Worm (Caenorhabditis elegans) whole organism, L1 larva: Measurements from ENCODE around the gene far-5.
A peak's percentile ranks its signal among the peaks of the same experiment; 100 is the strongest.

Source experiments
- C34B4.2 ChIP-seq: sonication (generic microtip); optimal IDR thresholded peaks from 2 replicates; lab custom pipeline; 2017; ENCODE audit warnings: mild to moderate bottlenecking, missing genetic modification characterization, missing compliant biosample characterization
- F16B12.6 ChIP-seq: fragments of 150-350 bp; optimal IDR thresholded peaks from 2 replicates; lab custom pipeline; 2014; ENCODE audit warnings: missing biosample characterization, missing genetic modification characterization
- ceh-82 ChIP-seq, 3 experiments: fragments of 150-350 bp in 1 of 3; sonication (generic microtip) in 2 of 3; optimal IDR thresholded peaks; 2 replicates each; lab custom pipeline; 2014 to 2017; ENCODE audit warnings: missing biosample characterization in 3 of 3, missing genetic modification characterization in 3 of 3
- ceh-88 ChIP-seq: fragments of 200-800 bp; sonication (Bioruptor generic); IDR thresholded peaks from 2 replicates; pipeline ENCODE4 v1.3.6; 2022; ENCODE audit warnings: missing genetic modification characterization, missing compliant biosample characterization
- ceh-90 ChIP-seq: sonication (generic microtip); optimal IDR thresholded peaks from 2 replicates; lab custom pipeline; 2016; ENCODE audit warnings: missing genetic modification characterization, missing compliant biosample characterization
- ces-1 ChIP-seq: fragments of 150-350 bp; optimal IDR thresholded peaks from 2 replicates; lab custom pipeline; 2014; ENCODE audit warnings: missing biosample characterization, missing genetic modification reagents, missing genetic modification characterization
- efl-3 ChIP-seq: fragments of 200-800 bp; sonication (Bioruptor generic); optimal IDR thresholded peaks from 2 replicates; lab custom pipeline; 2018; ENCODE audit warnings: mild to moderate bottlenecking, missing genetic modification characterization, missing compliant biosample characterization
- egl-13 ChIP-seq: sonication (generic microtip); optimal IDR thresholded peaks from 2 replicates; lab custom pipeline; 2016; ENCODE audit warnings: missing genotype, missing genetic modification reagents, missing genetic modification characterization, missing compliant biosample characterization
- egl-27 ChIP-seq, 2 experiments: fragments of 150-350 bp in 1 of 2; sonication (generic microtip); optimal IDR thresholded peaks; 3 replicates each; lab custom pipeline; 2017 to 2018; ENCODE audit warnings: missing biosample characterization in 2 of 2, missing genetic modification characterization in 2 of 2, missing genetic modification reagents in 2 of 2
- elt-2 ChIP-seq: sonication (generic microtip); optimal IDR thresholded peaks from 2 replicates; lab custom pipeline; 2016; ENCODE audit warnings: missing genetic modification characterization, mild to moderate bottlenecking, inconsistent platforms, missing compliant biosample characterization, missing genetic modification reagents
- fkh-10 ChIP-seq: sonication (generic microtip); optimal IDR thresholded peaks from 2 replicates; lab custom pipeline; 2017; ENCODE audit warnings: missing biosample characterization, missing genetic modification reagents, missing genetic modification characterization
- fkh-4 ChIP-seq: sonication (generic microtip); optimal IDR thresholded peaks from 2 replicates; lab custom pipeline; 2016; ENCODE audit warnings: missing compliant biosample characterization, missing genetic modification characterization, borderline replicate concordance
- fos-1 ChIP-seq: fragments of 150-350 bp; optimal IDR thresholded peaks from 2 replicates; lab custom pipeline; 2014; ENCODE audit warnings: missing biosample characterization, missing genetic modification characterization
- lin-13 ChIP-seq: fragments of 150-350 bp; optimal IDR thresholded peaks from 2 replicates; lab custom pipeline; 2014; ENCODE audit warnings: missing biosample characterization, missing genetic modification reagents, missing genetic modification characterization
- lin-14 ChIP-seq: fragments of 200-800 bp; sonication (Bioruptor generic); optimal IDR thresholded peaks from 2 replicates; lab custom pipeline; 2018; ENCODE audit warnings: mild to moderate bottlenecking, missing genetic modification characterization, moderate library complexity, missing compliant biosample characterization
- lin-15B ChIP-seq: fragments of 150-350 bp; sonication (generic microtip); optimal IDR thresholded peaks from 3 replicates; lab custom pipeline; 2014; ENCODE audit warnings: missing biosample characterization, missing genetic modification characterization
- lin-35 ChIP-seq, 2 experiments: fragments of 150-350 bp; optimal IDR thresholded peaks; 2 replicates each; lab custom pipeline; 2014; ENCODE audit warnings: missing biosample characterization in 2 of 2, missing genetic modification characterization in 2 of 2, missing genetic modification reagents in 2 of 2
- lin-39 ChIP-seq: fragments of 150-350 bp; optimal IDR thresholded peaks from 2 replicates; lab custom pipeline; 2014; ENCODE audit warnings: missing biosample characterization, missing genetic modification reagents, missing genetic modification characterization
- mdl-1 ChIP-seq, 2 experiments: fragments of 150-350 bp; optimal IDR thresholded peaks; 2 replicates each; lab custom pipeline; 2014 to 2017; ENCODE audit warnings: missing biosample characterization in 2 of 2, missing genetic modification characterization in 2 of 2, inconsistent platforms in 1 of 2
- mep-1 ChIP-seq: fragments of 150-350 bp; optimal IDR thresholded peaks from 2 replicates; lab custom pipeline; 2014; ENCODE audit warnings: missing biosample characterization, missing genetic modification characterization
- nhr-11 ChIP-seq: fragments of 150-350 bp; optimal IDR thresholded peaks from 2 replicates; lab custom pipeline; 2014; ENCODE audit warnings: missing biosample characterization, missing genetic modification characterization
- nhr-12 ChIP-seq: sonication (generic microtip); optimal IDR thresholded peaks from 2 replicates; lab custom pipeline; 2017; ENCODE audit warnings: missing biosample characterization, missing genetic modification characterization
- nhr-19 ChIP-seq: fragments of 200-800 bp; sonication (Bioruptor generic); conservative IDR thresholded peaks from 2 replicates; pipeline ENCODE4 v1.3.6; 2022; ENCODE audit warnings: missing genetic modification characterization, missing compliant biosample characterization
- nhr-20 ChIP-seq: sonication (generic microtip); optimal IDR thresholded peaks from 2 replicates; lab custom pipeline; 2016; ENCODE audit warnings: mild to moderate bottlenecking, missing genetic modification characterization, missing compliant biosample characterization
- nhr-237 ChIP-seq: fragments of 150-350 bp; optimal IDR thresholded peaks from 2 replicates; lab custom pipeline; 2014; ENCODE audit warnings: missing biosample characterization, missing genetic modification characterization
- nhr-28 ChIP-seq: fragments of 150-350 bp; optimal IDR thresholded peaks from 2 replicates; lab custom pipeline; 2014; ENCODE audit warnings: missing biosample characterization, missing genetic modification characterization
- nhr-47 ChIP-seq: sonication (generic microtip); optimal IDR thresholded peaks from 2 replicates; lab custom pipeline; 2016; ENCODE audit warnings: mild to moderate bottlenecking, missing genetic modification characterization, moderate library complexity, missing compliant biosample characterization
- nhr-71 ChIP-seq: sonication (generic microtip); optimal IDR thresholded peaks from 2 replicates; lab custom pipeline; 2016; ENCODE audit warnings: mild to moderate bottlenecking, missing genetic modification characterization, moderate library complexity, missing compliant biosample characterization
- nhr-76 ChIP-seq: sonication (generic microtip); optimal IDR thresholded peaks from 2 replicates; lab custom pipeline; 2017; ENCODE audit warnings: missing biosample characterization, missing genetic modification characterization
- nhr-77 ChIP-seq: fragments of 150-350 bp; optimal IDR thresholded peaks from 2 replicates; lab custom pipeline; 2014; ENCODE audit warnings: missing biosample characterization, missing genetic modification characterization
- nhr-84 ChIP-seq: sonication (generic microtip); optimal IDR thresholded peaks from 2 replicates; lab custom pipeline; 2017; ENCODE audit warnings: missing biosample characterization, missing genetic modification characterization
- nhr-90 ChIP-seq: sonication (generic microtip); optimal IDR thresholded peaks from 2 replicates; lab custom pipeline; 2016; ENCODE audit warnings: mild to moderate bottlenecking, missing genetic modification characterization, missing compliant biosample characterization; ENCODE audit not compliant: poor library complexity
- pqm-1 ChIP-seq: sonication (generic microtip); optimal IDR thresholded peaks from 3 replicates; lab custom pipeline; 2017; ENCODE audit warnings: missing biosample characterization, missing genetic modification characterization
- snpc-4 ChIP-seq: fragments of 150-350 bp; optimal IDR thresholded peaks from 2 replicates; lab custom pipeline; 2014; ENCODE audit warnings: missing biosample characterization, missing genetic modification characterization
- snu-23 ChIP-seq: sonication (generic microtip); optimal IDR thresholded peaks from 2 replicates; lab custom pipeline; 2016; ENCODE audit warnings: missing genetic modification characterization, missing compliant biosample characterization
- sox-4 ChIP-seq: sonication (generic microtip); optimal IDR thresholded peaks from 2 replicates; lab custom pipeline; 2016; ENCODE audit warnings: missing genetic modification characterization, missing compliant biosample characterization
- tlp-1 ChIP-seq: fragments of 150-350 bp; optimal IDR thresholded peaks from 2 replicates; lab custom pipeline; 2014; ENCODE audit warnings: missing biosample characterization, missing genetic modification characterization
- unc-62 ChIP-seq: fragments of 150-350 bp; optimal IDR thresholded peaks from 2 replicates; lab custom pipeline; 2014; ENCODE audit warnings: missing biosample characterization, missing genetic modification reagents, missing genetic modification characterization
- unc-86 ChIP-seq: sonication (generic microtip); optimal IDR thresholded peaks from 2 replicates; lab custom pipeline; 2016; ENCODE audit warnings: missing genetic modification characterization, missing compliant biosample characterization
- unc-98 ChIP-seq: fragments of 200-800 bp; sonication (Bioruptor generic); IDR thresholded peaks from 2 replicates; pipeline ENCODE4 v1.3.6; 2022; ENCODE audit warnings: missing genetic modification characterization, missing compliant biosample characterization
- xbp-1 ChIP-seq: sonication (generic microtip); optimal IDR thresholded peaks from 2 replicates; lab custom pipeline; 2016; ENCODE audit warnings: missing genetic modification characterization, missing compliant biosample characterization
- zag-1 ChIP-seq: fragments of 150-350 bp; optimal IDR thresholded peaks from 2 replicates; lab custom pipeline; 2014; ENCODE audit warnings: missing biosample characterization, missing genetic modification characterization
- zip-4 ChIP-seq: fragments of 200-800 bp; sonication (Bioruptor generic); optimal IDR thresholded peaks from 2 replicates; lab custom pipeline; 2018; ENCODE audit warnings: mild to moderate bottlenecking, missing genetic modification characterization, moderate library complexity, missing compliant biosample characterization
- ztf-4 ChIP-seq: fragments of 150-350 bp; optimal IDR thresholded peaks from 2 replicates; lab custom pipeline; 2014; ENCODE audit warnings: missing biosample characterization, missing genetic modification characterization

Gene far-5

ce11 chrV:13009843-13010242 lies 14.5 kb downstream of the far-5 start (continued):
- no peak for TF ChIP-seq lin-39 (tag; lab: Kevin White, UChicago)
- TF ChIP-seq snpc-4 (tag; lab: Kevin White, UChicago), result peak; percentile 19
- no peak for TF ChIP-seq zip-4 (GFP tag; lab: Kevin White, UChicago)
- TF ChIP-seq nhr-237 (tag; lab: Kevin White, UChicago), result no peak
- TF ChIP-seq nhr-19 (GFP tag; lab: Robert Waterston, UW), result no peak
- no peak for TF ChIP-seq nhr-12 (tag; lab: Kevin White, UChicago)
- no peak for TF ChIP-seq ceh-82 (tag; optimal IDR thresholded peaks at IDR 0.05; lab: Kevin White, UChicago)
- TF ChIP-seq efl-3 (GFP tag; lab: Kevin White, UChicago), result no peak
- TF ChIP-seq pqm-1 (tag; lab: Kevin White, UChicago), result no peak
- no peak for TF ChIP-seq fkh-4 (tag; lab: Kevin White, UChicago)
- TF ChIP-seq lin-35 (GFP tag; optimal IDR thresholded peaks at IDR 0.05; lab: Kevin White, UChicago), result peak in 1 of 2 experiments; percentile 19
- TF ChIP-seq C34B4.2 (tag; lab: Kevin White, UChicago), result no peak
- TF ChIP-seq mdl-1 (tag; optimal IDR thresholded peaks at IDR 0.05; lab: Kevin White, UChicago), result no peak
- TF ChIP-seq nhr-71 (tag; lab: Kevin White, UChicago), result peak; percentile 61
- TF ChIP-seq nhr-90 (tag; lab: Kevin White, UChicago), result no peak
- TF ChIP-seq nhr-11 (tag; lab: Kevin White, UChicago), result no peak
- no peak for TF ChIP-seq nhr-76 (tag; lab: Kevin White, UChicago)
- no peak for TF ChIP-seq zag-1 (tag; lab: Kevin White, UChicago)
- no peak for TF ChIP-seq mep-1
- no peak for TF ChIP-seq nhr-28 (tag; lab: Kevin White, UChicago)
- TF ChIP-seq nhr-20, result peak; percentile 51
- no peak for TF ChIP-seq ztf-4
- TF ChIP-seq F16B12.6 (tag; lab: Kevin White, UChicago), result no peak
- TF ChIP-seq ceh-88 (GFP tag; lab: Robert Waterston, UW), result no peak
- TF ChIP-seq snu-23, result peak; percentile 59
- TF ChIP-seq nhr-47 (tag; lab: Kevin White, UChicago), result peak; percentile 23
- no peak for TF ChIP-seq elt-2 (tag; lab: Kevin White, UChicago)
- TF ChIP-seq fkh-10, result no peak
- TF ChIP-seq nhr-77 (tag; lab: Kevin White, UChicago), result no peak
- TF ChIP-seq unc-86 (tag; lab: Kevin White, UChicago), result no peak
- TF ChIP-seq lin-13 (GFP tag; lab: Kevin White, UChicago), result no peak

ce11 chrV:13011904-13012303 lies 16.5 kb downstream of the far-5 start:
- TF ChIP-seq nhr-20 (peak; percentile 18), ceh-82 (tag; optimal IDR thresholded peaks at IDR 0.05; lab: Kevin White, UChicago) (no peak), ces-1 (GFP tag; lab: Kevin White, UChicago) (no peak), nhr-71 (tag; lab: Kevin White, UChicago) (peak; percentile 5), elt-2 (tag; lab: Kevin White, UChicago) (peak; percentile 93), ceh-90 (no peak), unc-62 (GFP tag; lab: Kevin White, UChicago) (no peak), tlp-1 (tag; lab: Kevin White, UChicago) (no peak), lin-35 (GFP tag; optimal IDR thresholded peaks at IDR 0.05; lab: Kevin White, UChicago) (peak in 1 of 2 experiments; percentile 21)

ce11 chrV:13013158-13013557 lies 17.8 kb downstream of the far-5 start, which contains the start of gene try-10:
Gene try-10, minus strand, starts transcription at chrV:13013258.
- TF ChIP-seq unc-62 (GFP tag; lab: Kevin White, UChicago) (no peak), unc-98 (GFP tag; lab: Robert Waterston, UW) (no peak), zag-1 (tag; lab: Kevin White, UChicago) (no peak), lin-14 (GFP tag; lab: Kevin White, UChicago) (no peak), nhr-71 (tag; lab: Kevin White, UChicago) (no peak), egl-27 (tag; optimal IDR thresholded peaks at IDR 0.05; lab: Kevin White, UChicago) (no peak), fos-1 (no peak), ces-1 (GFP tag; lab: Kevin White, UChicago) (no peak), sox-4 (tag; lab: Kevin White, UChicago) (no peak), lin-15B (tag; lab: Kevin White, UChicago) (no peak), nhr-84 (tag; lab: Kevin White, UChicago) (no peak), nhr-19 (GFP tag; lab: Robert Waterston, UW) (no peak), xbp-1 (no peak), ceh-82 (tag; optimal IDR thresholded peaks at IDR 0.05; lab: Kevin White, UChicago) (no peak), egl-13 (no peak), F16B12.6 (tag; lab: Kevin White, UChicago) (no peak)
